Fruit fly (Drosophila melanogaster): Measurements from ENCODE around the gene CG9427.

The CG9427 gene

dm6 chr3R:9577382-9578137 is 49.2 kb downstream of the CG9427 start, which contains the start of the genes Kap-alpha3 and Son (continued):
- peak; percentile 76 for TF ChIP-seq CG6654 (GFP tag; optimal IDR thresholded peaks at IDR 0.05)
- no peak for TF ChIP-seq CG8478 (optimal IDR thresholded peaks at IDR 0.05)
- TF ChIP-seq lov (optimal IDR thresholded peaks at IDR 0.05) = no peak
- TF ChIP-seq lov (GFP tag; IDR thresholded peaks at IDR 0.05) = peak; percentile 92
- TF ChIP-seq p53 (GFP tag; optimal IDR thresholded peaks at IDR 0.05) = peak; percentile 83
- peak; percentile 62; the same call in 1 of the 2 replicates for TF ChIP-seq Doc2 (GFP tag; IDR thresholded peaks at IDR 0.05)
- peak; percentile 98 for TF ChIP-seq CG17912 (GFP tag; optimal IDR thresholded peaks at IDR 0.05)
- peak; percentile 87 for TF ChIP-seq CG4617 (GFP tag; optimal IDR thresholded peaks at IDR 0.05; ENCODE audit: borderline replicate concordance)
- TF ChIP-seq CG9797 (GFP tag; optimal IDR thresholded peaks at IDR 0.05) = peak; percentile 73
- peak; percentile 85 for TF ChIP-seq CG31224 (GFP tag; IDR thresholded peaks at IDR 0.05)
- TF ChIP-seq D19A (tag; optimal IDR thresholded peaks at IDR 0.05) = peak; percentile 69
- TF ChIP-seq lilli (GFP tag; optimal IDR thresholded peaks at IDR 0.05) = peak; percentile 94
- TF ChIP-seq Hr51 (GFP tag; optimal IDR thresholded peaks at IDR 0.05) = peak; percentile 86 to 95
- peak; percentile 99 for TF ChIP-seq sens (GFP tag)
- peak; percentile 90 for TF ChIP-seq tio (GFP tag; optimal IDR thresholded peaks at IDR 0.05)
- peak; percentile 96 for TF ChIP-seq Mad (GFP tag; optimal IDR thresholded peaks at IDR 0.05)
- peak; percentile 86 for TF ChIP-seq gcm2 (GFP tag; optimal IDR thresholded peaks at IDR 0.05)
- TF ChIP-seq CG3838 (GFP tag; optimal IDR thresholded peaks at IDR 0.05) = peak; percentile 83
- peak; percentile 89 for TF ChIP-seq CG15269 (tag; optimal IDR thresholded peaks at IDR 0.05)
- TF ChIP-seq sisA (GFP tag; IDR thresholded peaks at IDR 0.05) = peak; percentile 82
- TF ChIP-seq chinmo (GFP tag; IDR thresholded peaks at IDR 0.05; ENCODE audit: partially characterized antibody) = 0 out of 4 replicates have a peak, but pooled peaks have one; percentile 69
- peak; percentile 77 for TF ChIP-seq CG32767 (GFP tag; IDR thresholded peaks at IDR 0.05)
- peak; percentile 87 for TF ChIP-seq Awh (GFP tag; IDR thresholded peaks at IDR 0.05)
- peak; percentile 84 for TF ChIP-seq ssp (GFP tag; IDR thresholded peaks at IDR 0.05)
- peak; percentile 95 for TF ChIP-seq Sox100B (GFP tag; optimal IDR thresholded peaks at IDR 0.05)
- TF ChIP-seq zfh1 (GFP tag; IDR thresholded peaks at IDR 0.05) = peak; percentile 81
- TF ChIP-seq gcm (GFP tag; optimal IDR thresholded peaks at IDR 0.05) = peak; percentile 86
- peak; percentile 85 for TF ChIP-seq CG6813 (GFP tag; optimal IDR thresholded peaks at IDR 0.05)
- TF ChIP-seq CG11456 (GFP tag; IDR thresholded peaks at IDR 0.05) = peak; percentile 96
- TF ChIP-seq Lpt (GFP tag; optimal IDR thresholded peaks at IDR 0.05) = no peak
- TF ChIP-seq CG14050 (GFP tag; IDR thresholded peaks at IDR 0.05) = peak; percentile 74
- TF ChIP-seq Opbp (GFP tag; IDR thresholded peaks at IDR 0.05; ENCODE audit: partially characterized antibody) = peak; percentile 99
- TF ChIP-seq fd102C (GFP tag; optimal IDR thresholded peaks at IDR 0.05) = peak; percentile 91
- TF ChIP-seq CG7786 (GFP tag; optimal IDR thresholded peaks at IDR 0.05) = peak; percentile 90
- TF ChIP-seq vnd (GFP tag; IDR thresholded peaks at IDR 0.05; ENCODE audit: partially characterized antibody) = peak; percentile 76
- peak; percentile 91 for TF ChIP-seq vvl (GFP tag; IDR thresholded peaks at IDR 0.05)
- TF ChIP-seq eyg (GFP tag; optimal IDR thresholded peaks at IDR 0.05) = peak; percentile 87
- peak; percentile 89 for TF ChIP-seq CG30020 (tag; optimal IDR thresholded peaks at IDR 0.05)
- TF ChIP-seq Ssrp (tag; optimal IDR thresholded peaks at IDR 0.05) = peak; percentile 79
- TF ChIP-seq CG5180 (GFP tag; optimal IDR thresholded peaks at IDR 0.05) = peak; percentile 80
- peak; percentile 67 for TF ChIP-seq CG11696 (GFP tag; IDR thresholded peaks at IDR 0.05)
- no peak for TF ChIP-seq eve (GFP tag; optimal IDR thresholded peaks at IDR 0.05)
- TF ChIP-seq H15 (GFP tag; IDR thresholded peaks at IDR 0.05) = peak; percentile 92
- TF ChIP-seq repo (GFP tag; optimal IDR thresholded peaks at IDR 0.05) = peak; percentile 87
- peak; percentile 95 for TF ChIP-seq Hsf (GFP tag; optimal IDR thresholded peaks at IDR 0.05)
- peak; percentile 98 for TF ChIP-seq CG10543 (GFP tag; optimal IDR thresholded peaks at IDR 0.05)
- no peak for TF ChIP-seq z (GFP tag; IDR thresholded peaks at IDR 0.05)
- peak; percentile 96 for TF ChIP-seq bcd (GFP tag; optimal IDR thresholded peaks at IDR 0.05)
- peak; percentile 80 for TF ChIP-seq CG18011 (GFP tag; optimal IDR thresholded peaks at IDR 0.05)
- peak; percentile 79; the same call in 1 of the 2 replicates for TF ChIP-seq CG16779 (GFP tag; IDR thresholded peaks at IDR 0.05)

Measured in whole organism, embryonic.